Worm (Caenorhabditis elegans): ENCODE results near the gene fnta-1.

Gene fnta-1

ce11 chrIV:264182-264709 lies 24.1 kb upstream of the fnta-1 start, which contains the start of gene pat-6:
Gene pat-6, minus strand, starts transcription at chrIV:264232.
- peak; percentile 57 to 60 for TF ChIP-seq efl-1 (optimal IDR thresholded peaks at IDR 0.05)
- TF ChIP-seq efl-1 (GFP tag; optimal IDR thresholded peaks at IDR 0.05 in 1 of 2) = peak; percentile 47 to 93
- TF ChIP-seq lin-35 (GFP tag; optimal IDR thresholded peaks at IDR 0.05) = peak; percentile 7 to 53
- TF ChIP-seq lsy-2 (tag; optimal IDR thresholded peaks at IDR 0.05) = peak in 1 of 2 experiments; percentile 23
- peak; percentile 67 for TF ChIP-seq rnt-1 (tag; optimal IDR thresholded peaks at IDR 0.05)
- TF ChIP-seq swsn-7 (tag; optimal IDR thresholded peaks at IDR 0.05) = peak; percentile 31
- TF ChIP-seq nhr-71 (tag; optimal IDR thresholded peaks at IDR 0.05) = peak; percentile 51
- TF ChIP-seq mep-1 (tag; optimal IDR thresholded peaks at IDR 0.05) = peak; percentile 59
- peak in 2 of 3 experiments; percentile 1 to 5 for TF ChIP-seq ceh-82 (tag; optimal IDR thresholded peaks at IDR 0.05)
- TF ChIP-seq dsc-1 (tag; optimal IDR thresholded peaks at IDR 0.05) = peak; percentile 58
- peak; percentile 58 for TF ChIP-seq snu-23 (GFP tag; optimal IDR thresholded peaks at IDR 0.05)
- no peak for TF ChIP-seq C04F5.9 (tag; optimal IDR thresholded peaks at IDR 0.05)
- TF ChIP-seq ces-1 (GFP tag; optimal IDR thresholded peaks at IDR 0.05) = no peak
- TF ChIP-seq elt-2 (tag; optimal IDR thresholded peaks at IDR 0.05) = no peak
- peak in 1 of 3 experiments; percentile 39 for TF ChIP-seq dpl-1 (GFP tag; optimal IDR thresholded peaks at IDR 0.05)
- no peak for TF ChIP-seq tlp-1 (tag; optimal IDR thresholded peaks at IDR 0.05)
- peak; percentile 45 for TF ChIP-seq ztf-4 (tag; optimal IDR thresholded peaks at IDR 0.05)
- peak; percentile 77 for TF ChIP-seq lin-14 (GFP tag; optimal IDR thresholded peaks at IDR 0.05)

- no peak for TF ChIP-seq efl-1 (optimal IDR thresholded peaks at IDR 0.05)
- TF ChIP-seq efl-1 (GFP tag; optimal IDR thresholded peaks at IDR 0.05 in 1 of 2) = peak in 1 of 2 experiments; percentile 91
- no peak for TF ChIP-seq ceh-8 (GFP tag; optimal IDR thresholded peaks at IDR 0.05)
These were observed 22.4 kb upstream of the fnta-1 start for ce11 chrIV:262460-262859.

ce11 chrIV:261607-262006 lies 21.5 kb upstream of the fnta-1 start, which contains the start of gene pqbp-1.1:
Gene pqbp-1.1, minus strand, starts transcription at chrIV:261683.
- TF ChIP-seq egl-27 (tag; optimal IDR thresholded peaks at IDR 0.05) = no peak
- no peak for TF ChIP-seq sox-4 (tag; optimal IDR thresholded peaks at IDR 0.05)
- TF ChIP-seq Y116A8C.19 (tag; optimal IDR thresholded peaks at IDR 0.05; ENCODE audit: borderline replicate concordance) = no peak
- peak; percentile 51 for TF ChIP-seq dsc-1 (tag; optimal IDR thresholded peaks at IDR 0.05)
- TF ChIP-seq ceh-8 (GFP tag; optimal IDR thresholded peaks at IDR 0.05) = no peak
- peak; percentile 3 for TF ChIP-seq jun-1 (tag; optimal IDR thresholded peaks at IDR 0.05)
- no peak for TF ChIP-seq vab-15 (tag; optimal IDR thresholded peaks at IDR 0.05)
- no peak for TF ChIP-seq zag-1 (tag; optimal IDR thresholded peaks at IDR 0.05)
- peak; percentile 89 to 95 (median 92) for TF ChIP-seq dpl-1 (GFP tag; optimal IDR thresholded peaks at IDR 0.05)
- TF ChIP-seq nhr-47 (tag; optimal IDR thresholded peaks at IDR 0.05) = peak; percentile 77
- TF ChIP-seq ceh-82 (tag; optimal IDR thresholded peaks at IDR 0.05) = peak; percentile 15 to 58 (median 29)
- TF ChIP-seq nhr-237 (tag; optimal IDR thresholded peaks at IDR 0.05) = peak; percentile 23
- no peak for TF ChIP-seq fkh-4 (tag; optimal IDR thresholded peaks at IDR 0.05; ENCODE audit: borderline replicate concordance)
- no peak for TF ChIP-seq grh-1 (GFP tag; IDR thresholded peaks at IDR 0.05)
- TF ChIP-seq nhr-84 (tag; optimal IDR thresholded peaks at IDR 0.05) = no peak
- TF ChIP-seq skn-1 (tag; optimal IDR thresholded peaks at IDR 0.05) = peak; percentile 41
- TF ChIP-seq nhr-71 (tag; optimal IDR thresholded peaks at IDR 0.05) = peak; percentile 75
- TF ChIP-seq mdl-1 (tag; optimal IDR thresholded peaks at IDR 0.05) = no peak
- TF ChIP-seq ceh-90 (tag; optimal IDR thresholded peaks at IDR 0.05) = no peak
- no peak for TF ChIP-seq aha-1 (tag; optimal IDR thresholded peaks at IDR 0.05)
- no peak for TF ChIP-seq hlh-4 (tag; optimal IDR thresholded peaks at IDR 0.05)
- no peak for TF ChIP-seq ceh-88 (GFP tag; IDR thresholded peaks at IDR 0.05)
- no peak for TF ChIP-seq elt-2 (tag; optimal IDR thresholded peaks at IDR 0.05)
- TF ChIP-seq aly-2 (tag; optimal IDR thresholded peaks at IDR 0.05) = peak; percentile 58
- TF ChIP-seq C16A3.4 (tag; optimal IDR thresholded peaks at IDR 0.05) = peak; percentile 58
- peak; percentile 32 for TF ChIP-seq irx-1 (tag; optimal IDR thresholded peaks at IDR 0.05)
- TF ChIP-seq blmp-1 (tag; optimal IDR thresholded peaks at IDR 0.05) = peak; percentile 55
- TF ChIP-seq pqm-1 (tag; optimal IDR thresholded peaks at IDR 0.05) = no peak
- peak; percentile 18 for TF ChIP-seq rnt-1 (tag; optimal IDR thresholded peaks at IDR 0.05)
- peak; percentile 50 for TF ChIP-seq nhr-85 (tag)
- peak; percentile 18 for TF ChIP-seq ces-1 (GFP tag; optimal IDR thresholded peaks at IDR 0.05)
- no peak for TF ChIP-seq ets-5 (GFP tag; IDR thresholded peaks at IDR 0.05)
- no peak for TF ChIP-seq C34B4.2 (tag; optimal IDR thresholded peaks at IDR 0.05)
- no peak for TF ChIP-seq zip-4 (GFP tag; optimal IDR thresholded peaks at IDR 0.05)
- TF ChIP-seq lsy-2 (tag; optimal IDR thresholded peaks at IDR 0.05) = peak; percentile 76 to 82
- no peak for TF ChIP-seq nhr-19 (GFP tag; conservative IDR thresholded peaks at IDR 0.05)
- peak; percentile 39 for TF ChIP-seq C04F5.9 (tag; optimal IDR thresholded peaks at IDR 0.05)
- TF ChIP-seq fos-1 (tag; optimal IDR thresholded peaks at IDR 0.05) = peak; percentile 42
- no peak for TF ChIP-seq pax-3 (tag; optimal IDR thresholded peaks at IDR 0.05)

Measured in whole organism, L1 larva.